2 fruit fly cellular contexts compared by ENCODE assay signal in genomic region chr3L:20915111-20915510, dm6.
A peak's percentile ranks its signal among the peaks of the same experiment; 100 is the strongest.
TF ChIP-seq lines count a peak whose summit lies in the region.

No protein-coding gene starts in this region.

- TF ChIP-seq CTCF in whole organism, embryonic (GFP tag; optimal IDR thresholded peaks at IDR 0.05; lab: Kevin White, UChicago): no peak

TF ChIP-seq in whole organism, embryonic, 481 proteins besides CTCF, POLR2A, EP300 and RAD21:
- peak; percentile 65 for TF ChIP-seq sens (GFP tag; lab: Kevin White, UChicago)
- TF ChIP-seq gem (tag; optimal IDR thresholded peaks at IDR 0.05; lab: Kevin White, UChicago): peak; percentile 13
- TF ChIP-seq CG8478 (optimal IDR thresholded peaks at IDR 0.05; lab: Kevin White, UChicago): no peak
- TF ChIP-seq CG11456 (GFP tag; IDR thresholded peaks at IDR 0.05; lab: Robert Waterston, UW): no peak
- no peak for TF ChIP-seq Xbp1 (GFP tag; optimal IDR thresholded peaks at IDR 0.05; lab: Kevin White, UChicago)
- TF ChIP-seq CG1603 (tag; optimal IDR thresholded peaks at IDR 0.05; lab: Kevin White, UChicago): peak; percentile 31
- TF ChIP-seq CkIIα-i1 (GFP tag; IDR thresholded peaks at IDR 0.05; lab: Robert Waterston, UW): no peak
- no peak for TF ChIP-seq lilli (GFP tag; optimal IDR thresholded peaks at IDR 0.05; lab: Kevin White, UChicago)
- TF ChIP-seq CG31441 (GFP tag; IDR thresholded peaks at IDR 0.05; lab: Robert Waterston, UW): no peak
- peak; percentile 34 for TF ChIP-seq CG2202 (tag; optimal IDR thresholded peaks at IDR 0.05; lab: Kevin White, UChicago)
- TF ChIP-seq CG14710 (tag; optimal IDR thresholded peaks at IDR 0.05; lab: Kevin White, UChicago): peak; percentile 18
- no peak for TF ChIP-seq z (GFP tag; IDR thresholded peaks at IDR 0.05; lab: Robert Waterston, UW)
- TF ChIP-seq CG6254 (GFP tag; optimal IDR thresholded peaks at IDR 0.05; lab: Kevin White, UChicago): no peak
- TF ChIP-seq Hr39 (optimal IDR thresholded peaks at IDR 0.05; lab: Kevin White, UChicago): no peak
- no peak for TF ChIP-seq ATbp (GFP tag; optimal IDR thresholded peaks at IDR 0.05; lab: Kevin White, UChicago)
- TF ChIP-seq danr (GFP tag; IDR thresholded peaks at IDR 0.05; lab: Robert Waterston, UW): no peak
- TF ChIP-seq dmrt11E (tag; optimal IDR thresholded peaks at IDR 0.05; lab: Kevin White, UChicago): peak; percentile 55
- TF ChIP-seq dm (GFP tag; optimal IDR thresholded peaks at IDR 0.05; lab: Kevin White, UChicago): no peak
- TF ChIP-seq nau (GFP tag; optimal IDR thresholded peaks at IDR 0.05; lab: Kevin White, UChicago): no peak
- no peak for TF ChIP-seq CG15011 (GFP tag; optimal IDR thresholded peaks at IDR 0.05; lab: Kevin White, UChicago)
- TF ChIP-seq sc (optimal IDR thresholded peaks at IDR 0.05; lab: Kevin White, UChicago): no peak
- TF ChIP-seq sc (GFP tag; optimal IDR thresholded peaks at IDR 0.05; lab: Kevin White, UChicago): peak; percentile 35
- TF ChIP-seq CG13123 (GFP tag; optimal IDR thresholded peaks at IDR 0.05; lab: Kevin White, UChicago): no peak
- TF ChIP-seq tap (tag; optimal IDR thresholded peaks at IDR 0.05; lab: Kevin White, UChicago): no peak
- peak; percentile 48 for TF ChIP-seq Asciz (GFP tag; optimal IDR thresholded peaks at IDR 0.05; lab: Kevin White, UChicago)
- no peak for TF ChIP-seq Dbx (GFP tag; IDR thresholded peaks at IDR 0.05; lab: Robert Waterston, UW)
- no peak for TF ChIP-seq gcm (GFP tag; optimal IDR thresholded peaks at IDR 0.05; lab: Kevin White, UChicago)
- TF ChIP-seq CG11247 (GFP tag; IDR thresholded peaks at IDR 0.05; lab: Robert Waterston, UW): no peak
- TF ChIP-seq Ada2b (GFP tag; IDR thresholded peaks at IDR 0.05; lab: Robert Waterston, UW): no peak
- TF ChIP-seq Ets97D (GFP tag; optimal IDR thresholded peaks at IDR 0.05; lab: Kevin White, UChicago): no peak
- TF ChIP-seq Sin3A (optimal IDR thresholded peaks at IDR 0.05; lab: Kevin White, UChicago): no peak
- no peak for TF ChIP-seq ab (GFP tag; optimal IDR thresholded peaks at IDR 0.05; lab: Kevin White, UChicago)
- no peak for TF ChIP-seq CG2678 (tag; optimal IDR thresholded peaks at IDR 0.05; lab: Kevin White, UChicago)
- TF ChIP-seq Jarid2 (GFP tag; optimal IDR thresholded peaks at IDR 0.05; lab: Kevin White, UChicago): no peak
- no peak for TF ChIP-seq CG2889 (GFP tag; IDR thresholded peaks at IDR 0.05; lab: Robert Waterston, UW)
- no peak for TF ChIP-seq GATAe (GFP tag; conservative IDR thresholded peaks at IDR 0.05; lab: Robert Waterston, UW)
- TF ChIP-seq amos (GFP tag; IDR thresholded peaks at IDR 0.05; lab: Robert Waterston, UW; ENCODE audit: partially characterized antibody): no peak
- peak in 1 of 2 experiments; percentile 72 for TF ChIP-seq bsh (GFP tag; optimal IDR thresholded peaks at IDR 0.05; lab: Kevin White, UChicago)
TF ChIP-seq in whole organism, embryonic: peak in this region for 9.

TF ChIP-seq in whole organism, prepupa, 60 proteins besides CTCF, POLR2A, EP300 and RAD21:
- peak; percentile 15 for TF ChIP-seq svp (GFP tag; lab: Kevin White, UChicago)
- TF ChIP-seq achi (GFP tag; optimal IDR thresholded peaks at IDR 0.05; lab: Kevin White, UChicago): no peak
